Fruit fly (Drosophila melanogaster) whole organism, embryonic: ENCODE data around the gene Rab8.
A peak's percentile ranks its signal among the peaks of the same experiment; 100 is the strongest.

ENCODE experiments used
- Awh ChIP-seq: fragments of 200-800 bp; sonication (Bioruptor generic); IDR thresholded peaks from 2 replicates; pipeline ENCODE4, ENCODE4 v1.3.6; 2022; ENCODE audit warnings: missing biosample characterization, missing genetic modification characterization
- BEAF-32 ChIP-seq: fragments of 200-800 bp; sonication (Bioruptor generic); optimal IDR thresholded peaks from 3 replicates; lab custom pipeline; 2017; ENCODE audit warnings: missing biosample characterization, missing genetic modification characterization, mild to moderate bottlenecking, moderate library complexity, missing genetic modification reagents
- Bteb2 ChIP-seq: fragments of 200-800 bp; sonication (Bioruptor generic); optimal IDR thresholded peaks from 2 replicates; lab custom pipeline; 2016; ENCODE audit warnings: missing biosample characterization, missing genetic modification characterization
- CG10462 ChIP-seq: fragments of 200-800 bp; sonication (Bioruptor generic); optimal IDR thresholded peaks from 2 replicates; lab custom pipeline; 2016; ENCODE audit warnings: missing biosample characterization, missing genetic modification characterization
- CG11456 ChIP-seq: fragments of 200-800 bp; sonication (Bioruptor generic); IDR thresholded peaks from 3 replicates; pipeline ENCODE4 v1.3.6; 2022; ENCODE audit warnings: missing biosample characterization, missing genetic modification characterization
- CG11723 ChIP-seq: fragments of 200-800 bp; sonication (Bioruptor generic); optimal IDR thresholded peaks from 2 replicates; lab custom pipeline; 2017; ENCODE audit warnings: missing biosample characterization, mild to moderate bottlenecking, missing genetic modification characterization
- CG13287 ChIP-seq: fragments of 200-800 bp; sonication (Bioruptor generic); IDR thresholded peaks from 2 replicates; pipeline ENCODE4 v1.3.6; 2022; ENCODE audit warnings: missing biosample characterization, missing genetic modification characterization; ENCODE audit not compliant: partially characterized antibody
- CG15601 ChIP-seq: fragments of 200-800 bp; sonication (Bioruptor generic); optimal IDR thresholded peaks from 3 replicates; lab custom pipeline; 2019; ENCODE audit warnings: missing biosample characterization, mild to moderate bottlenecking, missing genetic modification characterization, moderate library complexity
- CG17359 ChIP-seq: fragments of 200-800 bp; sonication (Bioruptor generic); optimal IDR thresholded peaks from 3 replicates; lab custom pipeline; 2018; ENCODE audit warnings: missing biosample characterization, mild to moderate bottlenecking, missing genetic modification characterization, moderate library complexity
- CG1792 ChIP-seq: fragments of 200-800 bp; sonication (Bioruptor generic); optimal IDR thresholded peaks from 2 replicates; lab custom pipeline; 2016; ENCODE audit warnings: missing biosample characterization, missing genetic modification characterization
- CG3065 ChIP-seq: fragments of 200-800 bp; sonication (Bioruptor generic); optimal IDR thresholded peaks from 2 replicates; lab custom pipeline; 2016; ENCODE audit warnings: missing biosample characterization, missing genetic modification characterization
- CG4360 ChIP-seq: fragments of 200-800 bp; sonication (Bioruptor generic); IDR thresholded peaks from 2 replicates; pipeline ENCODE4 v1.3.6; 2022; ENCODE audit warnings: missing biosample characterization, missing genetic modification characterization
- CG4617 ChIP-seq: fragments of 200-800 bp; sonication (Bioruptor generic); optimal IDR thresholded peaks from 3 replicates; lab custom pipeline; 2016; ENCODE audit warnings: missing biosample characterization, missing genetic modification characterization, borderline replicate concordance
- CG8290 ChIP-seq, 3 experiments: fragments of 200-800 bp; sonication (Bioruptor generic); optimal IDR thresholded peaks; 2 replicates each; lab custom pipeline; 2016 to 2019; ENCODE audit warnings: missing biosample characterization in 3 of 3, missing genetic modification characterization in 3 of 3, mild to moderate bottlenecking in 2 of 3, moderate library complexity in 1 of 3
- CG9797 ChIP-seq: fragments of 200-800 bp; sonication (Bioruptor generic); optimal IDR thresholded peaks from 3 replicates; lab custom pipeline; 2018; ENCODE audit warnings: missing biosample characterization, mild to moderate bottlenecking, missing genetic modification characterization
- CHES-1-like ChIP-seq: fragments of 200-800 bp; sonication (Bioruptor generic); optimal IDR thresholded peaks from 2 replicates; lab custom pipeline; 2016; ENCODE audit warnings: missing biosample characterization, missing genetic modification characterization
- CkIIα-i1 ChIP-seq: fragments of 200-800 bp; sonication (Bioruptor generic); IDR thresholded peaks from 2 replicates; pipeline ENCODE4 v1.3.6; 2022; ENCODE audit warnings: missing biosample characterization, missing genetic modification characterization
- Dip2 ChIP-seq: fragments of 200-800 bp; sonication (Bioruptor generic); IDR thresholded peaks from 2 replicates; pipeline ENCODE4 v1.3.6; 2022; ENCODE audit warnings: missing biosample characterization, missing genetic modification characterization
- Dip3 ChIP-seq: fragments of 200-800 bp; sonication (Bioruptor generic); optimal IDR thresholded peaks from 3 replicates; lab custom pipeline; 2016; ENCODE audit warnings: missing biosample characterization, missing genetic modification characterization
- Gsc ChIP-seq: fragments of 200-800 bp; sonication (Bioruptor generic); IDR thresholded peaks from 2 replicates; pipeline ENCODE4 v1.3.6; 2022; ENCODE audit warnings: missing biosample characterization, missing genetic modification characterization
- HLH4C ChIP-seq: fragments of 200-800 bp; sonication (Bioruptor generic); IDR thresholded peaks from 3 replicates; pipeline ENCODE4 v1.3.6; 2022; ENCODE audit warnings: missing biosample characterization, missing genetic modification characterization; ENCODE audit not compliant: partially characterized antibody
- HmgD ChIP-seq: fragments of 200-800 bp; sonication (Bioruptor generic); optimal IDR thresholded peaks from 3 replicates; lab custom pipeline; 2016; ENCODE audit warnings: missing biosample characterization, missing genetic modification characterization
- Hr78 ChIP-seq, 2 experiments: fragments of 200-800 bp in 1 of 2; fragments of >200 bp in 1 of 2; sonication (Bioruptor generic) in 1 of 2; optimal IDR thresholded peaks; 2 replicates each; lab custom pipeline; 2017 to 2019; ENCODE audit warnings: missing biosample characterization in 2 of 2, missing genetic modification characterization in 2 of 2, mild to moderate bottlenecking in 1 of 2, moderate library complexity in 1 of 2
- MESR4 ChIP-seq: fragments of 200-800 bp; sonication (Bioruptor generic); optimal IDR thresholded peaks from 2 replicates; lab custom pipeline; 2018; ENCODE audit warnings: missing biosample characterization, mild to moderate bottlenecking, missing genetic modification characterization, moderate library complexity
- NFAT ChIP-seq: fragments of 200-800 bp; sonication (Bioruptor generic); IDR thresholded peaks from 2 replicates; pipeline ENCODE4 v1.3.6; 2022; ENCODE audit warnings: missing biosample characterization, missing genetic modification characterization
- Xrp1 ChIP-seq: fragments of 200-800 bp; sonication (Bioruptor generic); IDR thresholded peaks from 2 replicates; pipeline ENCODE4 v1.3.6; 2022; ENCODE audit warnings: missing biosample characterization, missing genetic modification characterization
- YL-1 ChIP-seq: fragments of 200-800 bp; sonication (Bioruptor generic); optimal IDR thresholded peaks from 3 replicates; lab custom pipeline; 2017; ENCODE audit warnings: missing biosample characterization, mild to moderate bottlenecking, missing genetic modification characterization
- bcd ChIP-seq: fragments of 200-800 bp; sonication (Bioruptor generic); optimal IDR thresholded peaks from 2 replicates; lab custom pipeline; 2017; ENCODE audit warnings: missing biosample characterization, mild to moderate bottlenecking, missing genetic modification characterization
- bigmax ChIP-seq: fragments of 200-800 bp; sonication (Bioruptor generic); optimal IDR thresholded peaks from 2 replicates; lab custom pipeline; 2018; ENCODE audit warnings: missing biosample characterization, mild to moderate bottlenecking, missing genetic modification characterization
- caup ChIP-seq: fragments of 200-800 bp; sonication (Bioruptor generic); optimal IDR thresholded peaks from 3 replicates; lab custom pipeline; 2017; ENCODE audit warnings: missing biosample characterization, mild to moderate bottlenecking, missing genetic modification characterization, moderate library complexity; ENCODE audit not compliant: severe bottlenecking
- chn ChIP-seq: fragments of 200-800 bp; sonication (Bioruptor generic); optimal IDR thresholded peaks from 2 replicates; lab custom pipeline; 2016; ENCODE audit warnings: missing biosample characterization, missing genetic modification characterization
- ci ChIP-seq: fragments of 200-800 bp; sonication (Bioruptor generic); IDR thresholded peaks from 3 replicates; pipeline ENCODE4 v1.3.6; 2022; ENCODE audit warnings: missing biosample characterization, missing genetic modification characterization
- dimm ChIP-seq: fragments of 200-800 bp; sonication (Bioruptor generic); IDR thresholded peaks from 2 replicates; pipeline ENCODE4 v1.3.6; 2022; ENCODE audit warnings: missing biosample characterization, missing genetic modification characterization
- emc ChIP-seq: fragments of 200-800 bp; sonication (Bioruptor generic); optimal IDR thresholded peaks from 2 replicates; lab custom pipeline; 2016; ENCODE audit warnings: missing biosample characterization, missing genetic modification characterization
- inv ChIP-seq: fragments of 200-800 bp; sonication (Bioruptor generic); IDR thresholded peaks from 2 replicates; pipeline ENCODE4 v1.3.6; 2022; ENCODE audit warnings: missing biosample characterization, missing genetic modification characterization; ENCODE audit not compliant: partially characterized antibody
- lbe ChIP-seq: fragments of 200-800 bp; sonication (Bioruptor generic); optimal IDR thresholded peaks from 2 replicates; lab custom pipeline; 2016; ENCODE audit warnings: missing biosample characterization, mild to moderate bottlenecking, missing genetic modification characterization
- lilli ChIP-seq: fragments of 200-800 bp; sonication (Bioruptor generic); optimal IDR thresholded peaks from 3 replicates; lab custom pipeline; 2016; ENCODE audit warnings: missing biosample characterization, missing genetic modification characterization
- lola ChIP-seq, 3 experiments: fragments of >200 bp in 2 of 3; fragments of 200-800 bp in 1 of 3; sonication (Bioruptor generic) in 1 of 3; optimal IDR thresholded peaks; 2 replicates each; lab custom pipeline; 2017 to 2019; ENCODE audit warnings: missing biosample characterization in 3 of 3, missing genetic modification characterization in 3 of 3, mild to moderate bottlenecking in 1 of 3, moderate library complexity in 1 of 3
- nau ChIP-seq: fragments of 200-800 bp; sonication (Bioruptor generic); optimal IDR thresholded peaks from 3 replicates; lab custom pipeline; 2017; ENCODE audit warnings: missing biosample characterization, mild to moderate bottlenecking, missing genetic modification characterization, missing genetic modification reagents
- pho ChIP-seq: fragments of 200-800 bp; sonication (Bioruptor generic); optimal IDR thresholded peaks from 2 replicates; lab custom pipeline; 2016; ENCODE audit warnings: missing biosample characterization, missing genetic modification characterization
- ranshi ChIP-seq: fragments of 200-800 bp; sonication (Bioruptor generic); IDR thresholded peaks from 2 replicates; pipeline ENCODE4 v1.3.6; 2022; ENCODE audit warnings: missing biosample characterization, missing genetic modification characterization
- row ChIP-seq: fragments of 200-800 bp; sonication (Bioruptor generic); IDR thresholded peaks from 3 replicates; pipeline ENCODE4 v1.3.6; 2022; ENCODE audit warnings: missing biosample characterization, missing genetic modification characterization
- sens ChIP-seq: fragments of 200-800 bp; sonication (Bioruptor generic); peaks from one replicate; lab custom pipeline; 2016; ENCODE audit warnings: missing biosample characterization, missing genetic modification characterization
- sqz ChIP-seq: fragments of 200-800 bp; sonication (Bioruptor generic); optimal IDR thresholded peaks from 3 replicates; lab custom pipeline; 2018; ENCODE audit warnings: missing biosample characterization, mild to moderate bottlenecking, missing genetic modification characterization
- tll ChIP-seq, 2 experiments: fragments of 200-800 bp in 1 of 2; fragments of >200 bp in 1 of 2; sonication (Bioruptor generic) in 1 of 2; optimal IDR thresholded peaks; 2 replicates each; lab custom pipeline; 2017 to 2019; ENCODE audit warnings: missing biosample characterization in 2 of 2, missing genetic modification characterization in 2 of 2, mild to moderate bottlenecking in 1 of 2, moderate library complexity in 1 of 2
- twi ChIP-seq: fragments of 200-800 bp; optimal IDR thresholded peaks from 2 replicates; lab custom pipeline; 2019; ENCODE audit warnings: missing biosample characterization, mild to moderate bottlenecking, missing genetic modification characterization, moderate library complexity
- zen ChIP-seq: fragments of 200-800 bp; sonication (Bioruptor generic); optimal IDR thresholded peaks from 3 replicates; lab custom pipeline; 2018; ENCODE audit warnings: missing biosample characterization, mild to moderate bottlenecking, missing genetic modification characterization, moderate library complexity

Rab8 gene

DNA sequence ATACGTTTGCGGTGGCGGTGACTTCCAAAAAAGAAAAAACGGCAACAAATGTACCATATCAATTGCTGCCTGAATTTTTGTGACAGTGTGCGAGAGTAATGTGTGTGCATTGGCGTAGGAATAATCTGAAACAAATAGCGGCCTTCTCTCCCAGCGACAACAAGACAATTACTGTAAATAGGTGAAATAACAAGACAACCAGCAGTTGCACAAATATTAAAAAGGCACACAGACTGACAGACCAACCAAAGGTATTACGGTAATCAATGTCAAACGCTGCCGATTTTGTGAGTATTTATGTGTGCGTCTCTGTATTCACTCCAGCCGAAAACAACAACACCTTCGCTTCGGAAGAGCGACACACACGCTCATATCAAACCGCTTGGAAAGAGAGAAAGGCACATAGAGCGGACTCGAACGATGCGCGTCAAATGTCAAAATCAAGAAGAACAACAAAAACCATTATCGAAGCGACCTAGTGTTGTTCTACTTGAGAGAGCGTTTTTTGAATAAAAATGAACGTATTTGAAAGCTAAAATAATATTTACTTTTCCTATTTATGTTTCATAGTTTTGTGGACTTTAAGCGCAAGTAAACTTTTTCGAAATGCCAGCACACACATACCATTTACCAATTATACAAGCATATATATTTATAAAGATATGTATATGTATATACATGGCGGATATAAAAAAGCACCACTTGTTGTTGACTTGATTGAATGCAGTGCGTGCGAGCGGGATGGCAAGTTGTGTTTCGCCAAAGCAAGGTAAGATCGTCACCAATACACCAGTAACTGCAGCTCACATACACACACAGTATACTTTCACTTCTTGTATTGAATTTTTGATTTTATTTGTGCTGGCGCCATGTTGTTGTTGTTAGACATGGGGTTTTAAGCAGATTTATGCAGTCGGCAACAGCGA is 36.2 kb upstream of the Rab8 start (continued):
- TF ChIP-seq row, result no peak
- TF ChIP-seq CG4617, result peak; percentile 12
- peak; percentile 31 for TF ChIP-seq CG3065 (GFP tag; lab: Kevin White, UChicago)
- TF ChIP-seq CG11723 (GFP tag; lab: Kevin White, UChicago), result peak; percentile 45
- peak; percentile 42 for TF ChIP-seq sqz (GFP tag; lab: Kevin White, UChicago)
- TF ChIP-seq CG10462 (GFP tag; lab: Kevin White, UChicago), result peak; percentile 36
- no peak for TF ChIP-seq CkIIα-i1 (GFP tag; lab: Robert Waterston, UW)
- TF ChIP-seq chn (GFP tag; lab: Kevin White, UChicago), result peak; percentile 31
- peak; percentile 88 for TF ChIP-seq caup (GFP tag; lab: Kevin White, UChicago)
- no peak for TF ChIP-seq CG8290 (GFP tag; optimal IDR thresholded peaks at IDR 0.05; lab: Kevin White, UChicago)
- TF ChIP-seq CG8290 (tag; optimal IDR thresholded peaks at IDR 0.05; lab: Kevin White, UChicago), result peak; percentile 66 to 91
- TF ChIP-seq lola (GFP tag; optimal IDR thresholded peaks at IDR 0.05; lab: Kevin White, UChicago), result peak in 1 of 3 experiments; percentile 56
- peak; percentile 29 for TF ChIP-seq twi (tag; lab: Kevin White, UChicago)
- TF ChIP-seq Xrp1, result peak; percentile 78
- TF ChIP-seq CG17359, result peak; percentile 63
- TF ChIP-seq tll (GFP tag; optimal IDR thresholded peaks at IDR 0.05; lab: Kevin White, UChicago), result peak in 1 of 2 experiments; percentile 61
- TF ChIP-seq Bteb2, result peak; percentile 21
- TF ChIP-seq pho (GFP tag; lab: Kevin White, UChicago), result peak; percentile 58
- peak; percentile 32 for TF ChIP-seq emc (GFP tag; lab: Kevin White, UChicago)
- no peak for TF ChIP-seq Gsc (GFP tag; lab: Robert Waterston, UW)
- TF ChIP-seq sens (GFP tag; lab: Kevin White, UChicago), result peak; percentile 95
- TF ChIP-seq CG1792 (GFP tag; lab: Kevin White, UChicago), result peak; percentile 64
- TF ChIP-seq CHES-1-like, result peak; percentile 78
- peak; percentile 34 for TF ChIP-seq CG9797 (GFP tag; lab: Kevin White, UChicago)
- peak; percentile 1 for TF ChIP-seq bigmax (GFP tag; lab: Kevin White, UChicago)
- TF ChIP-seq HmgD, result peak; percentile 51
- TF ChIP-seq inv (GFP tag; lab: Robert Waterston, UW), result no peak
- TF ChIP-seq lilli (GFP tag; lab: Kevin White, UChicago), result peak; percentile 24
- TF ChIP-seq HLH4C (GFP tag; lab: Robert Waterston, UW), result no peak
- TF ChIP-seq ranshi (GFP tag; lab: Robert Waterston, UW), result peak; percentile 66; the same call in 1 of the 2 replicates
- peak; percentile 19 for TF ChIP-seq lbe (GFP tag; lab: Kevin White, UChicago)
- peak; percentile 17 for TF ChIP-seq YL-1 (GFP tag; lab: Kevin White, UChicago)
- TF ChIP-seq bcd (GFP tag; lab: Kevin White, UChicago), result peak; percentile 66
- peak; percentile 62; the same call in 1 of the 3 replicates for TF ChIP-seq CG11456
- TF ChIP-seq dimm (GFP tag; lab: Robert Waterston, UW), result no peak
- peak; percentile 61 for TF ChIP-seq zen
- no peak for TF ChIP-seq Dip2
- no peak for TF ChIP-seq BEAF-32 (GFP tag; lab: Kevin White, UChicago)
- peak; percentile 84; the same call in 1 of the 3 replicates for TF ChIP-seq ci (GFP tag; lab: Robert Waterston, UW)
- peak in 1 of 2 experiments; percentile 65 for TF ChIP-seq Hr78 (GFP tag; optimal IDR thresholded peaks at IDR 0.05; lab: Kevin White, UChicago)
- TF ChIP-seq CG4360 (GFP tag; lab: Robert Waterston, UW), result peak; percentile 82
- peak; percentile 74 for TF ChIP-seq nau (GFP tag; lab: Kevin White, UChicago)
- no peak for TF ChIP-seq Dip3
- TF ChIP-seq CG13287 (GFP tag; lab: Robert Waterston, UW), result no peak
- no peak for TF ChIP-seq MESR4 (GFP tag; lab: Kevin White, UChicago)
- TF ChIP-seq CG15601 (tag; lab: Kevin White, UChicago), result peak; percentile 82
- peak; percentile 82 for TF ChIP-seq Awh (GFP tag; lab: Robert Waterston, UW)
- TF ChIP-seq NFAT (GFP tag; lab: Robert Waterston, UW), result peak; percentile 62; the same call in 1 of the 2 replicates
